Fruit fly (Drosophila melanogaster) S2 (cell line): Measurements from ENCODE around the gene CG32638.

Source experiments
- CG8478 ChIP-seq: fragments of >200 bp; optimal IDR thresholded peaks from 2 replicates; lab custom pipeline; 2018
- CTCF ChIP-seq, 2 experiments: fragments of >200 bp; optimal IDR thresholded peaks; 2 replicates each; lab custom pipeline; 2018

- TF ChIP-seq CG8478 (lab: Kevin White, UChicago): no peak
- TF ChIP-seq CTCF (optimal IDR thresholded peaks at IDR 0.05; lab: Kevin White, UChicago): no peak
These were observed 26.8 kb downstream of the CG32638 start for dm6 chrX:13101817-13102216.
